Worm (Caenorhabditis elegans) whole organism, mixed stage, embryonic: Measurements from ENCODE around the gene cpg-9.

ENCODE experiments used
- M03D4.4 ChIP-seq: sonication (generic microtip); optimal IDR thresholded peaks from 2 replicates; lab custom pipeline; 2017; ENCODE audit warnings: mild to moderate bottlenecking, missing genetic modification characterization, missing compliant biosample characterization
- blmp-1 ChIP-seq: fragments of 150-350 bp; optimal IDR thresholded peaks from 2 replicates; lab custom pipeline; 2014; ENCODE audit warnings: missing biosample characterization, missing genetic modification characterization
- ceh-39 ChIP-seq: fragments of 150-350 bp; optimal IDR thresholded peaks from 2 replicates; lab custom pipeline; 2014; ENCODE audit warnings: missing biosample characterization, missing genetic modification characterization
- ceh-43 ChIP-seq: fragments of 200-800 bp; sonication (Bioruptor generic); optimal IDR thresholded peaks from 2 replicates; lab custom pipeline; 2018; ENCODE audit warnings: mild to moderate bottlenecking, missing genetic modification characterization, moderate library complexity, missing compliant biosample characterization
- ceh-83 ChIP-seq: fragments of 200-800 bp; sonication (Bioruptor generic); optimal IDR thresholded peaks from 2 replicates; lab custom pipeline; 2018; ENCODE audit warnings: mild to moderate bottlenecking, missing genetic modification characterization, missing compliant biosample characterization
- ces-1 ChIP-seq: fragments of 150-350 bp; optimal IDR thresholded peaks from 2 replicates; lab custom pipeline; 2014; ENCODE audit warnings: missing biosample characterization, missing genetic modification reagents, missing genetic modification characterization
- cnd-1 ChIP-seq: fragments of 200-800 bp; sonication (Bioruptor generic); optimal IDR thresholded peaks from 2 replicates; lab custom pipeline; 2018; ENCODE audit warnings: mild to moderate bottlenecking, missing genetic modification characterization, missing compliant biosample characterization
- elt-1 ChIP-seq: sonication (generic microtip); optimal IDR thresholded peaks from 2 replicates; lab custom pipeline; 2017; ENCODE audit warnings: missing genetic modification characterization, mild to moderate bottlenecking, missing compliant biosample characterization, antibody characterized with exemption, moderate library complexity, borderline replicate concordance; ENCODE audit not compliant: insufficient read depth
- flh-1 ChIP-seq: fragments of 200-800 bp; sonication (Bioruptor generic); optimal IDR thresholded peaks from 2 replicates; lab custom pipeline; 2018; ENCODE audit warnings: mild to moderate bottlenecking, missing genetic modification characterization, moderate library complexity, missing compliant biosample characterization
- ham-2 ChIP-seq: fragments of 200-800 bp; sonication (Bioruptor generic); optimal IDR thresholded peaks from 2 replicates; lab custom pipeline; 2018; ENCODE audit warnings: mild to moderate bottlenecking, missing genetic modification characterization, missing compliant biosample characterization
- lin-13 ChIP-seq: fragments of 150-350 bp; optimal IDR thresholded peaks from 2 replicates; lab custom pipeline; 2014; ENCODE audit warnings: missing biosample characterization, missing genetic modification characterization
- lin-32 ChIP-seq: fragments of 200-800 bp; sonication (Bioruptor generic); optimal IDR thresholded peaks from 2 replicates; lab custom pipeline; 2018; ENCODE audit warnings: mild to moderate bottlenecking, missing genetic modification characterization, missing compliant biosample characterization
- lsy-2 ChIP-seq: fragments of 150-350 bp; optimal IDR thresholded peaks from 2 replicates; lab custom pipeline; 2014; ENCODE audit warnings: missing biosample characterization, missing genetic modification characterization
- mab-5 ChIP-seq: fragments of 150-350 bp; optimal IDR thresholded peaks from 2 replicates; lab custom pipeline; 2014; ENCODE audit warnings: missing biosample characterization, missing genetic modification characterization
- mls-2 ChIP-seq: sonication (generic microtip); optimal IDR thresholded peaks from 2 replicates; lab custom pipeline; 2016; ENCODE audit warnings: mild to moderate bottlenecking, missing genetic modification characterization, moderate library complexity, missing compliant biosample characterization
- nhr-2 ChIP-seq: fragments of 150-350 bp; optimal IDR thresholded peaks from 2 replicates; lab custom pipeline; 2014; ENCODE audit warnings: missing biosample characterization, missing genetic modification characterization
- nhr-237 ChIP-seq: fragments of 150-350 bp; optimal IDR thresholded peaks from 2 replicates; lab custom pipeline; 2014; ENCODE audit warnings: missing biosample characterization, missing genetic modification characterization
- nhr-28 ChIP-seq: fragments of 150-350 bp; optimal IDR thresholded peaks from 2 replicates; lab custom pipeline; 2014; ENCODE audit warnings: missing biosample characterization, missing genetic modification characterization
- nhr-76 ChIP-seq: sonication (generic microtip); optimal IDR thresholded peaks from 2 replicates; lab custom pipeline; 2017; ENCODE audit warnings: missing biosample characterization, missing genetic modification characterization
- pha-4 ChIP-seq: fragments of 150-350 bp; optimal IDR thresholded peaks from 2 replicates; lab custom pipeline; 2018; ENCODE audit warnings: missing biosample characterization, missing genetic modification reagents, missing genetic modification characterization
- sem-2 ChIP-seq: fragments of 200-800 bp; sonication (Bioruptor generic); optimal IDR thresholded peaks from 2 replicates; lab custom pipeline; 2018; ENCODE audit warnings: mild to moderate bottlenecking, missing genetic modification characterization, missing compliant biosample characterization
- snpc-4 ChIP-seq: fragments of 150-350 bp; optimal IDR thresholded peaks from 2 replicates; lab custom pipeline; 2014; ENCODE audit warnings: missing biosample characterization, missing genetic modification characterization
- sptf-1 ChIP-seq: sonication (generic microtip); optimal IDR thresholded peaks from 2 replicates; lab custom pipeline; 2017; ENCODE audit warnings: mild to moderate bottlenecking, missing genetic modification characterization, moderate library complexity, missing compliant biosample characterization
- tbx-8 ChIP-seq: fragments of 200-800 bp; sonication (Bioruptor generic); optimal IDR thresholded peaks from 2 replicates; lab custom pipeline; 2018; ENCODE audit warnings: mild to moderate bottlenecking, missing genetic modification characterization, moderate library complexity, missing compliant biosample characterization
- unc-120 ChIP-seq: sonication (generic microtip); optimal IDR thresholded peaks from 2 replicates; lab custom pipeline; 2017; ENCODE audit warnings: missing genetic modification characterization, missing compliant biosample characterization; ENCODE audit not compliant: poor library complexity, severe bottlenecking
- unc-39 ChIP-seq: fragments of 150-350 bp; optimal IDR thresholded peaks from 2 replicates; lab custom pipeline; 2014; ENCODE audit warnings: missing biosample characterization, missing genetic modification characterization
- unc-62 ChIP-seq: fragments of 150-350 bp; optimal IDR thresholded peaks from 2 replicates; lab custom pipeline; 2014; ENCODE audit warnings: missing biosample characterization, missing genetic modification reagents, missing genetic modification characterization
- zip-8 ChIP-seq: fragments of 150-350 bp; optimal IDR thresholded peaks from 2 replicates; lab custom pipeline; 2014; ENCODE audit warnings: missing biosample characterization, missing genetic modification characterization
- ztf-11 ChIP-seq: fragments of 150-350 bp; optimal IDR thresholded peaks from 2 replicates; lab custom pipeline; 2014; ENCODE audit warnings: missing biosample characterization, missing genetic modification characterization

Gene cpg-9

DNA sequence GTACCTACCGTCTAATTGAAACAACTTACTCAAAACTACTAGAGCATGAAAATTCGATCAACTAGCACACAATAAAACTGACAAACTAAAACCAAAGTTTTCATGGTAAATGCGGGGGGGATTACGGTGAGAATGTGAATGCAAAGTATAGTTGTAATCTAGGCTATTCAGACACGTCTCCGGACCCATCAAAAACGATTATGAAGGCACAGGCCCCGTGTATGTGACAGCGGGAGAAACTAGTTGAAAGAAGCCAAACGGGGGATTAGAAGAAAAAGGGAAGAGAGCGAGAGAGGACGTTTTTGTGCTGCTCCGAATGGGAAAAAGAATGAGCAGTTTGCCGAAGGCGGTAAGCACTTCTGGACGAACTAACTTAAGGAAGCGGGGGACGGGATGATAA is 21.1 kb upstream of the cpg-9 start:
- TF ChIP-seq pha-4, result no peak
- no peak for TF ChIP-seq M03D4.4
- peak; percentile 45 for TF ChIP-seq ces-1
- TF ChIP-seq nhr-2 (tag; lab: Kevin White, UChicago), result no peak
- no peak for TF ChIP-seq nhr-76 (tag; lab: Kevin White, UChicago)
- TF ChIP-seq, all 35 proteins: peak for 1

DNA sequence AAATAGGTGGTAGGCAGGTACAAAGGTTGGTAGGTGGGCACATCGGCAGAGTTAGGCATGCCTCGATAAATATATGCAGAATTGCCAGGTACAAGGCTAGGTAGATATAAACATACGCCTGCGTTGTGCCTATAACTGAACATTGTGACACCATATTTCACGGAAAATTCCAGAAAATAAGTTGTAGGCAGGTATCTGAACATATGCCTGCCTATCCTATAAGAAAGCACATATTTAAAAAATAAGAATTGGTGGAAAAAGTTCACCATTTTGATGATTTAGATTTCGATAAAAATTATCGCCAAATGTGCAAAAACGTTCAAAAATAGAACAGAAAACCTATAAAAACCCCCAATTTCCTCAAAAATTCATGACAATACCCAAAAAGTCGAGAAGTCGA is 19.6 kb upstream of the cpg-9 start:
- no peak for TF ChIP-seq ceh-39 (tag; lab: Kevin White, UChicago)
- TF ChIP-seq elt-1, result no peak
- TF ChIP-seq sem-2 (GFP tag; lab: Kevin White, UChicago), result no peak
- TF ChIP-seq ceh-43, result no peak
- no peak for TF ChIP-seq nhr-28 (tag; lab: Kevin White, UChicago)
- TF ChIP-seq unc-62 (GFP tag; lab: Kevin White, UChicago), result no peak
- TF ChIP-seq nhr-76 (tag; lab: Kevin White, UChicago), result no peak
- no peak for TF ChIP-seq tbx-8 (GFP tag; lab: Kevin White, UChicago)
- TF ChIP-seq lsy-2, result no peak
- TF ChIP-seq sptf-1 (tag; lab: Kevin White, UChicago), result no peak
- TF ChIP-seq ces-1, result no peak
- no peak for TF ChIP-seq nhr-2 (tag; lab: Kevin White, UChicago)
- no peak for TF ChIP-seq pha-4
- TF ChIP-seq ceh-83, result no peak

DNA sequence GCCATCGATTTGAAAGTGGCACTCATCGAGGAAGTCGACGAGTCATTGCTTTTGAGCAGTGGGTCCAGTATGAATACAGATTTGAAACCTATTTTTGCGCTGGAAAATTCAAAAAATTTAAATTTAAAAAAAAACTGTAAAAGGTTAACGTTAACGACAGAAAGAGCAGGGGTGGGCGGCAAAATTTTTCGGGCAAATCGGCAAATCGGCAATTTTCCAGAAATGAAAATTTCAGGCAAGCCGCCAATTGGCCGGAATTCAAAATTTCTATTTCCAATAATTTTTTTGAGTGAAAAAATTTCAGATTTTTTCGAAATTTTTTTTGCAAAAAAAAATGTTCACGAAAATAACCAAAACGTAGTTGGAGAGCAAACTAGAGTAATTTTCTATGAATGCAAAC is 16.8 kb upstream of the cpg-9 start, which contains the start of gene Y67D8C.9:
TSS of gene Y67D8C.9 (minus strand) at position 101 of the 400 bp plus-strand sequence.
- TF ChIP-seq nhr-2 (tag; lab: Kevin White, UChicago), result no peak

DNA sequence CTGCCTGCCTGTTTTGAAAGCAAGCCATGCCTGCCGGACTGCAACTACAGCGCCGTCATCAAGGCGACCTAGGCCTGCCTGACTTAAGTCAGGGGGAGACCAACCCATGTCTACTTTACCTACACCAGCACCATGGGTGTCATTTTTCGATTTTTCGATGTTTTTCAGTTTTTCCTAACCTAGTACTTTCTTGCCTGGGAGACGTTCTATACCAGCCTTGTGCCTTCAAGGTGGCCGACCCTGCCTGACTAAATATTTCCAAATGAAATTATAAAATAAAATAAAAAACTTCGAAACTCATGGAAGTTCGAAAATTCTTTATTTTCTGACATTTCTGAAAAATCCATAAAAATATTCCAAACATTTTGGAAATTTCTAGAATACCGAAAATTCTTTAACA is 6.8 kb upstream of the cpg-9 start:
- no peak for TF ChIP-seq sem-2 (GFP tag; lab: Kevin White, UChicago)
- TF ChIP-seq, all 35 proteins: peak for 0

DNA sequence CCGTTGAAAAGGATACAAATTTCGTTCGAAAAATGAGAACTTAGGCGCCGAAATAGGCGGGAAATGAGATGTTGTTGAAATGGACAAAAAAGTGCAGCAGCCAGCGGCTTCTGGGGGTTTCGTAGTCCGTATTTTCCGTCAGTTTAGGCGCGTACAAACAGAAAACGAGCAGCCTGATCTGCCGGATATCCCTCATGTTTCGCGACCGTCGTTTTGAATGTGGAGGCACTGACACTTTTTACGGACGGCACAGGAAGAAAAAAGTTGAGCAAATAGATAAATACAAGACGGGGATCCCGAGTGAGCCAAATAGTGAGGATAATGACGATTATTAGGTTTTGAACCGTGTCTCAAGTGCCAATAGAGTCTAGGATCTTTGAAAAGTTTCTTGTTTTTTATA is 6.2 kb upstream of the cpg-9 start, which contains the start of gene Y67D8C.22:
TSS of gene Y67D8C.22 (minus strand) at position 101 of the 400 bp plus-strand sequence.
- TF ChIP-seq blmp-1 (tag; lab: Kevin White, UChicago), result no peak
- TF ChIP-seq snpc-4 (tag; lab: Kevin White, UChicago), result no peak
- TF ChIP-seq lin-32, result no peak
- no peak for TF ChIP-seq zip-8 (tag; lab: Kevin White, UChicago)
- no peak for TF ChIP-seq ham-2 (GFP tag; lab: Kevin White, UChicago)
- no peak for TF ChIP-seq pha-4
- no peak for TF ChIP-seq nhr-237 (tag; lab: Kevin White, UChicago)
- TF ChIP-seq cnd-1, result no peak
- no peak for TF ChIP-seq unc-120 (tag; lab: Kevin White, UChicago)
- no peak for TF ChIP-seq flh-1 (GFP tag; lab: Kevin White, UChicago)
- no peak for TF ChIP-seq nhr-2 (tag; lab: Kevin White, UChicago)

DNA sequence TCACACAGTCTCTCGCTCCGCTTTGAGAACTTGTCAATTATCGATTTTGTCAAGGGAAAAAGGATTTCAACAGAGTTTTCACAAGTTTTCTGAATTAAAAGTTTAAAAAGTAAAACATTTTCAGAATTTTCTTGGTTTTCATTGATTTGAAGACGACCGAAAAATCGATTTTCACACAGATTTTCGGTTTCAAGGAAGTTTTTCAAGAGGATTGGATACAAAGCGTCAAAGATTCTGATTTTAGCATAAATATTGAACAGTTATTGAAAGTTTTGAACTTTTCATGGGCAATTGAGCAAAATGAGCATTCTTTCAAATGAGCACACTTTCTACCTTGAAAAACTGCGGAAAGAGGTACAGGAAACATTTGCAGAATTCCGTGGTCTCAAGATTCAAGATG is 2.0 kb upstream of the cpg-9 start, which contains the start of gene Y67D8C.2:
TSS of gene Y67D8C.2 (plus strand) at position 301 of the 400 bp plus-strand sequence.
- no peak for TF ChIP-seq ceh-43
- no peak for TF ChIP-seq mls-2 (tag; lab: Kevin White, UChicago)
- TF ChIP-seq tbx-8 (GFP tag; lab: Kevin White, UChicago), result no peak
- no peak for TF ChIP-seq nhr-2 (tag; lab: Kevin White, UChicago)
- no peak for TF ChIP-seq unc-62 (GFP tag; lab: Kevin White, UChicago)
- no peak for TF ChIP-seq lin-13 (tag; lab: Kevin White, UChicago)
- TF ChIP-seq ztf-11 (tag; lab: Kevin White, UChicago), result no peak
- no peak for TF ChIP-seq unc-39
- TF ChIP-seq ceh-39 (tag; lab: Kevin White, UChicago), result no peak
- no peak for TF ChIP-seq mab-5 (tag; lab: Kevin White, UChicago)

DNA sequence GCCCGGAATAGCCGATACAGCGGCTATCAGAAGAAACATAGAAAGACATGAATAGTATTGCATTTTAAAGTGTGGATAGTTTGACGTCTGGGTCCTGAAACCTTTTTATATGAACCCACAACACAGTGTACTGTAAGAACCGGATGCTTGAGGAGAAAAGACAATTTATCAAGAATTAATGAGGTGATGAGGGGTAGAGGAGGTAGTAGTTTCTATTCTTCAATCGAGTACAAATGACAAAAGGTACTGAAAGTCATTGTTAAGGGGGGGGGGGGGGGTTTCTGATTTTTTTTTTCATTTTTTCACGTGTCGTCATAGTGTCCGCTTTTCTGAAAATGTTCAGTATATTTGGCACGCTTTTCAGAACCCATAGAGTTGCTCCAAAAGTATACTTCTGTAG is 3.2 kb downstream of the cpg-9 start, which contains the start of gene Y67D8C.7:
TSS of gene Y67D8C.7 (minus strand) at position 101 of the 400 bp plus-strand sequence.
- TF ChIP-seq unc-39 (no peak), lin-13 (tag; lab: Kevin White, UChicago) (no peak), blmp-1 (tag; lab: Kevin White, UChicago) (no peak)
